Worm (Caenorhabditis elegans): ENCODE data around the gene C01B10.6.
A peak's percentile ranks its signal among the peaks of the same experiment; 100 is the strongest.

The C01B10.6 gene

ce11 chrIV:6664336-6664735, 24.4 kb downstream of the C01B10.6 start (continued):
- TF ChIP-seq ama-1 (optimal IDR thresholded peaks at IDR 0.05): no peak
- TF ChIP-seq ama-1 (GFP tag; optimal IDR thresholded peaks at IDR 0.05): peak in 1 of 2 experiments; percentile 55
- TF ChIP-seq snpc-3.4 (tag; optimal IDR thresholded peaks at IDR 0.05): peak; percentile 71
- TF ChIP-seq xnd-1 (tag; optimal IDR thresholded peaks at IDR 0.05): peak; percentile 43
- TF ChIP-seq madf-6 (GFP tag; IDR thresholded peaks at IDR 0.05): peak; percentile 77
- peak; percentile 89 for TF ChIP-seq hmg-1.2 (GFP tag; IDR thresholded peaks at IDR 0.05)
- TF ChIP-seq cebp-2 (GFP tag; IDR thresholded peaks at IDR 0.05): 0 out of 2 replicates have a peak, but pooled peaks have one; percentile 17
- TF ChIP-seq B0336.3 (GFP tag; IDR thresholded peaks at IDR 0.05): peak; percentile 77
- peak; percentile 90 for TF ChIP-seq ztf-18 (tag; optimal IDR thresholded peaks at IDR 0.05)
- peak; percentile 40; the same call in 1 of the 2 replicates for TF ChIP-seq madf-8 (GFP tag; conservative IDR thresholded peaks at IDR 0.05)
- TF ChIP-seq F49E8.2 (tag; optimal IDR thresholded peaks at IDR 0.05; ENCODE audit: insufficient read depth): peak; percentile 94
- TF ChIP-seq pbrm-1 (GFP tag; IDR thresholded peaks at IDR 0.05): peak; percentile 74; the same call in 1 of the 2 replicates
- no peak for TF ChIP-seq ceh-27 (GFP tag; optimal IDR thresholded peaks at IDR 0.05)
- no peak for TF ChIP-seq chd-7 (tag; optimal IDR thresholded peaks at IDR 0.05)
- TF ChIP-seq attf-6 (GFP tag; IDR thresholded peaks at IDR 0.05): peak; percentile 93
- peak; percentile 90 for TF ChIP-seq snpc-1.3 (tag; optimal IDR thresholded peaks at IDR 0.05; ENCODE audit: insufficient read depth)
- peak; percentile 71 for TF ChIP-seq tbp1 (GFP tag; optimal IDR thresholded peaks at IDR 0.05)
- peak; percentile 51; the same call in 1 of the 2 replicates for TF ChIP-seq ceh-91 (GFP tag; IDR thresholded peaks at IDR 0.05)

DNA sequence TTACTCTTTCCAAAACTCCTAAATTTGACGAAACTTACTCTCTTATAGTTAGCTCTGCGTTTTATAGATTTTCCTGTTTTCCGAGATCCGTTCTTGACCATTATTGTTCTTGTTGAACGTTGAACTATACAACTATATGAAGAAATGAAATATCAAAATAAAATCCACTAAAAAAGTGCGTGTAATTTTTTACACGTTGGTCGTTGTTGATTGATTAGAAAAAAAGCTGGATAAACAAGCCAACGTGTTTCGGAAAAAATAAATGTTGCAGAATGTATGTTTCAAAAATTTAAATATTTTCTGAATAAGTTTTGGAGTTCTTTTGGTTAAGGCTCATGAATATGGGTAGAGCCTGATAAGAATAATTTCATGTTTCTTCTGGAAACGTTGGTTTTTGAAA, 27.9 kb downstream of the C01B10.6 start, which contains the start of gene Y73B6A.1:
Gene Y73B6A.1, minus strand, starts transcription at position 101 of the 400 bp plus-strand sequence.
- TF ChIP-seq efl-1 (GFP tag; optimal IDR thresholded peaks at IDR 0.05) (no peak), gei-17 (GFP tag; optimal IDR thresholded peaks at IDR 0.05) (no peak), lin-35 (GFP tag; optimal IDR thresholded peaks at IDR 0.05) (no peak)

All from whole organism, young adult.